Fruit fly (Drosophila melanogaster): ENCODE data around the gene neur.

The neur gene

dm6 chr3R:9038652-9039051 lies 619 bp downstream of the neur start, which contains the start of gene hyx (continued):
- no peak for TF ChIP-seq dmrt93B (GFP tag; optimal IDR thresholded peaks at IDR 0.05)

- no peak for TF ChIP-seq Abd-B (GFP tag; optimal IDR thresholded peaks at IDR 0.05)
- no peak for TF ChIP-seq jim (GFP tag; optimal IDR thresholded peaks at IDR 0.05)
- TF ChIP-seq CrebA (GFP tag; optimal IDR thresholded peaks at IDR 0.05; ENCODE audit: borderline replicate concordance): no peak
- TF ChIP-seq Sp1 (GFP tag; optimal IDR thresholded peaks at IDR 0.05): no peak
- TF ChIP-seq pan (optimal IDR thresholded peaks at IDR 0.05): no peak
- TF ChIP-seq Dif (GFP tag; optimal IDR thresholded peaks at IDR 0.05; ENCODE audit: partially characterized antibody): no peak
- TF ChIP-seq Mio (GFP tag; optimal IDR thresholded peaks at IDR 0.05): no peak
- TF ChIP-seq dmrt93B (GFP tag; optimal IDR thresholded peaks at IDR 0.05): no peak
Measured at dm6 chr3R:9037946-9038345, 1.3 kb downstream of the neur start.

- TF ChIP-seq lola (GFP tag; optimal IDR thresholded peaks at IDR 0.05) (no peak), Vsx2 (GFP tag; optimal IDR thresholded peaks at IDR 0.05; ENCODE audit: partially characterized antibody) (no peak), Sp1 (GFP tag; optimal IDR thresholded peaks at IDR 0.05) (peak; percentile 23), ey (GFP tag; optimal IDR thresholded peaks at IDR 0.05) (peak; percentile 15), tai (GFP tag; optimal IDR thresholded peaks at IDR 0.05) (no peak), psq (GFP tag; optimal IDR thresholded peaks at IDR 0.05) (peak; percentile 30), Hnf4 (GFP tag; optimal IDR thresholded peaks at IDR 0.05) (no peak), dl (GFP tag; optimal IDR thresholded peaks at IDR 0.05; ENCODE audit: insufficient read depth in 1 of 2, partially characterized antibody in 2 of 2) (no peak), jim (GFP tag; optimal IDR thresholded peaks at IDR 0.05) (no peak), Myc (optimal IDR thresholded peaks at IDR 0.05) (no peak), Hr78 (GFP tag; optimal IDR thresholded peaks at IDR 0.05) (no peak), CG32264 (GFP tag; optimal IDR thresholded peaks at IDR 0.05) (no peak), dmrt93B (GFP tag; optimal IDR thresholded peaks at IDR 0.05) (no peak), Dif (GFP tag; optimal IDR thresholded peaks at IDR 0.05; ENCODE audit: partially characterized antibody) (no peak), brk (GFP tag; optimal IDR thresholded peaks at IDR 0.05) (no peak), HLH106 (tag; optimal IDR thresholded peaks at IDR 0.05) (peak; percentile 26), Jra (GFP tag; optimal IDR thresholded peaks at IDR 0.05) (no peak), Rel (GFP tag; optimal IDR thresholded peaks at IDR 0.05) (no peak), Rel (tag; optimal IDR thresholded peaks at IDR 0.05) (no peak), h (GFP tag; optimal IDR thresholded peaks at IDR 0.05) (peak; percentile 38), GATAd (GFP tag; optimal IDR thresholded peaks at IDR 0.05) (no peak), Abd-B (GFP tag; optimal IDR thresholded peaks at IDR 0.05) (no peak), usp (GFP tag; optimal IDR thresholded peaks at IDR 0.05) (no peak), dsf (GFP tag; optimal IDR thresholded peaks at IDR 0.05; ENCODE audit: borderline replicate concordance) (no peak), woc (GFP tag; optimal IDR thresholded peaks at IDR 0.05) (no peak), foxo (GFP tag; optimal IDR thresholded peaks at IDR 0.05) (peak in 1 of 2 experiments; percentile 51), N (GFP tag; optimal IDR thresholded peaks at IDR 0.05) (no peak), CrebA (GFP tag; optimal IDR thresholded peaks at IDR 0.05; ENCODE audit: borderline replicate concordance) (no peak), Hr83 (GFP tag; optimal IDR thresholded peaks at IDR 0.05; ENCODE audit: poor library complexity, severe bottlenecking) (no peak), fru (GFP tag; optimal IDR thresholded peaks at IDR 0.05) (peak; percentile 34), OdsH (GFP tag; optimal IDR thresholded peaks at IDR 0.05) (peak; percentile 11), CG9705 (GFP tag; optimal IDR thresholded peaks at IDR 0.05) (no peak), br (GFP tag; optimal IDR thresholded peaks at IDR 0.05) (no peak), Mio (GFP tag; optimal IDR thresholded peaks at IDR 0.05) (no peak), sv (GFP tag; optimal IDR thresholded peaks at IDR 0.05) (no peak), pan (optimal IDR thresholded peaks at IDR 0.05) (no peak), rgr (GFP tag; optimal IDR thresholded peaks at IDR 0.05) (peak; percentile 17), Dfd (GFP tag; optimal IDR thresholded peaks at IDR 0.05) (no peak), sage (GFP tag; optimal IDR thresholded peaks at IDR 0.05) (no peak)
Measured at dm6 chr3R:9035252-9035651, 4.0 kb downstream of the neur start.

Measured in whole organism, wandering third instar larva.